Fruit fly (Drosophila melanogaster) whole organism, larva: ENCODE results near the gene CG46304.

Experiments
- noc ChIP-seq: fragments of 200-800 bp; sonication (Bioruptor generic); optimal IDR thresholded peaks from 3 replicates; lab custom pipeline; 2019; ENCODE audit warnings: missing biosample characterization, mild to moderate bottlenecking, missing genetic modification characterization, moderate library complexity

Gene CG46304

dm6 chr2L:18953512-18954254 lies 7.6 kb downstream of the CG46304 start:
- no peak for TF ChIP-seq noc (tag; lab: Kevin White, UChicago)

dm6 chr2L:18954255-18954715 lies 8.2 kb downstream of the CG46304 start, which contains the start of gene CG10621:
Gene CG10621, minus strand, starts transcription at chr2L:18954431.
- TF ChIP-seq noc (tag; lab: Kevin White, UChicago) = peak; percentile 75

- TF ChIP-seq noc (tag; lab: Kevin White, UChicago) = peak; percentile 42
Observed at dm6 chr2L:18955666-18956065, 9.6 kb downstream of the CG46304 start.

dm6 chr2L:18957142-18957674 lies 11.1 kb downstream of the CG46304 start, which contains the start of gene Bhmt:
Gene Bhmt, minus strand, starts transcription at chr2L:18957311.
- TF ChIP-seq noc (tag; lab: Kevin White, UChicago) = peak; percentile 90

- TF ChIP-seq noc (tag; lab: Kevin White, UChicago) = peak; percentile 77
Observed at dm6 chr2L:18965367-18966213, 19.5 kb downstream of the CG46304 start.

- TF ChIP-seq noc (tag; lab: Kevin White, UChicago) = peak; percentile 69
Observed at dm6 chr2L:18966214-18966556, 20.1 kb downstream of the CG46304 start.

dm6 chr2L:18966844-18967243 lies 20.7 kb downstream of the CG46304 start:
- TF ChIP-seq noc (tag; lab: Kevin White, UChicago) = peak; percentile 60

- TF ChIP-seq noc (tag; lab: Kevin White, UChicago) = no peak
Observed at dm6 chr2L:18967897-18968296, 21.8 kb downstream of the CG46304 start.

- TF ChIP-seq noc (tag; lab: Kevin White, UChicago) = no peak
Observed at dm6 chr2L:18968370-18969105, 22.4 kb downstream of the CG46304 start, which contains the start of the genes Nak and Tango6. Gene Nak, minus strand, starts transcription at chr2L:18968744. Gene Tango6, plus strand, starts transcription at chr2L:18969028.

- peak; percentile 78 for TF ChIP-seq noc (tag; lab: Kevin White, UChicago)
Observed at dm6 chr2L:18974063-18974779, 28.1 kb downstream of the CG46304 start, which contains the start of the genes L2HGDH and CG10431. Gene L2HGDH, minus strand, starts transcription at chr2L:18974448. Gene CG10431, plus strand, starts transcription at chr2L:18974710.

- TF ChIP-seq noc (tag; lab: Kevin White, UChicago) = no peak
Observed at dm6 chr2L:18976749-18977148, 30.6 kb downstream of the CG46304 start.

- TF ChIP-seq noc (tag; lab: Kevin White, UChicago) = no peak
Observed at dm6 chr2L:18978923-18979322, 32.8 kb downstream of the CG46304 start.

- no peak for TF ChIP-seq noc (tag; lab: Kevin White, UChicago)
Observed at dm6 chr2L:18979407-18979806, 33.3 kb downstream of the CG46304 start.

- TF ChIP-seq noc (tag; lab: Kevin White, UChicago) = no peak
Observed at dm6 chr2L:18980982-18981381, 34.9 kb downstream of the CG46304 start.
